Fruit fly (Drosophila melanogaster): ENCODE results near the gene CG14324.
A peak's percentile ranks its signal among the peaks of the same experiment; 100 is the strongest.

CG14324 gene

DNA sequence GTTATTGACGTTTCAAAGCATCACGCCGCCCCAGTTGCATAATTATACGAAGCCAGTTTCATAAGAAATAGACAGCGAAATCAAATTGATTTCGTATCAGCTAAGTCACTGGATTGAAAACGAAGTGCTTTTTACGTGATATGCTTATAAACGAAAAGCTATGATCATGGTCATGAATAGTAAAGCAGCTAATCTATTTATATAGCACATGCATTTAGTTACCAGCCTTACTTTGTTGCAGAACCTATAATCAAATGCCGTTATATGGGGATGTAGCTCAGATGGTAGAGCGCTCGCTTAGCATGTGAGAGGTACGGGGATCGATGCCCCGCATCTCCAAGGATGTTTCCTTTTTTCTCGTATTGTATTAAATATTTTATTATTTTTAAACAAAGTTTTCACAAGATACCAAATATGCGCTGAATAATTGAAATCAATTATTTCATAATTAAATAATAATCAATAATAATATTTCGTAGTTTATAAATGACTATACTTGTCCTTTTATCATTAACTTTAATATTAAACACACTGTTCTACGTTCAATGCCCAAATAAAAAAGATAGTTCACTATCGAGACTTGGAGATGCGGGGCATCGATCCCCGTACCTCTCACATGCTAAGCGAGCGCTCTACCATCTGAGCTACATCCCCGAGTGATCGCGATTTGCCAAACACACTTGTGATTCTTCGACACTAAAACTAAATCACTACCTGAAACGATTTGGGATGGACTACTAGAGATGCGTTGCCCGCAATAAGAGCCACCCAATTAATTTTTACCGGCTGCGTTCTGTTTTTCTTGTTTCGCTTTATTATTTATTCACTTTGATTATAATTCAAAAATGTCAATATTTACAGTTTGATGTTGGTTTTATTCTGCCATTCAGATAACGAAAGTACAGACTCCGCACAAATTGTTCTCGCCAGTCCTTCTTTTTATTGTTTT, 27.8 kb upstream of the CG14324 start (continued):
- TF ChIP-seq tll (GFP tag; optimal IDR thresholded peaks at IDR 0.05) (peak in 1 of 2 experiments; percentile 36), CG2116 (GFP tag; optimal IDR thresholded peaks at IDR 0.05) (no peak), zf30C (GFP tag; optimal IDR thresholded peaks at IDR 0.05) (no peak), wor (GFP tag; IDR thresholded peaks at IDR 0.05) (no peak), Xrp1 (GFP tag; IDR thresholded peaks at IDR 0.05) (0 out of 2 replicates have a peak, but pooled peaks have one; percentile 21), CG10565 (GFP tag; optimal IDR thresholded peaks at IDR 0.05) (no peak), hb (GFP tag; IDR thresholded peaks at IDR 0.05; ENCODE audit: partially characterized antibody) (peak; percentile 60; the same call in 1 of the 3 replicates), sna (GFP tag; IDR thresholded peaks at IDR 0.05; ENCODE audit: partially characterized antibody) (peak; percentile 62; the same call in 1 of the 2 replicates), ato (GFP tag; IDR thresholded peaks at IDR 0.05; ENCODE audit: partially characterized antibody) (peak; percentile 65; the same call in 1 of the 2 replicates), Sry-β (GFP tag; optimal IDR thresholded peaks at IDR 0.05) (peak; percentile 70), CG13775 (GFP tag; optimal IDR thresholded peaks at IDR 0.05) (no peak), CG34224 (GFP tag; IDR thresholded peaks at IDR 0.05; ENCODE audit: partially characterized antibody) (peak; percentile 46; the same call in 1 of the 3 replicates), Ets97D (GFP tag; optimal IDR thresholded peaks at IDR 0.05) (peak; percentile 6), CG7963 (GFP tag; IDR thresholded peaks at IDR 0.05; ENCODE audit: partially characterized antibody) (peak; percentile 64; the same call in 1 of the 3 replicates), inv (GFP tag; IDR thresholded peaks at IDR 0.05; ENCODE audit: partially characterized antibody) (peak; percentile 41; the same call in 1 of the 2 replicates), vnd (GFP tag; IDR thresholded peaks at IDR 0.05; ENCODE audit: partially characterized antibody) (peak; percentile 63; the same call in 2 of the 3 replicates), Scr (GFP tag; IDR thresholded peaks at IDR 0.05; ENCODE audit: partially characterized antibody) (peak; percentile 72), fd102C (GFP tag; optimal IDR thresholded peaks at IDR 0.05) (peak; percentile 54), nerfin-2 (GFP tag; IDR thresholded peaks at IDR 0.05; ENCODE audit: partially characterized antibody) (peak; percentile 64), CG12155 (GFP tag; optimal IDR thresholded peaks at IDR 0.05) (no peak), CG34422 (GFP tag; IDR thresholded peaks at IDR 0.05) (0 out of 3 replicates have a peak, but pooled peaks have one; percentile 9), org-1 (GFP tag; optimal IDR thresholded peaks at IDR 0.05) (no peak), cato (GFP tag; optimal IDR thresholded peaks at IDR 0.05; ENCODE audit: borderline replicate concordance) (no peak), jigr1 (GFP tag; IDR thresholded peaks at IDR 0.05) (no peak), CG16813 (GFP tag; IDR thresholded peaks at IDR 0.05; ENCODE audit: partially characterized antibody) (peak; percentile 86), lov (optimal IDR thresholded peaks at IDR 0.05) (no peak), lov (GFP tag; IDR thresholded peaks at IDR 0.05) (no peak), tna (GFP tag; IDR thresholded peaks at IDR 0.05; ENCODE audit: partially characterized antibody) (peak; percentile 59; the same call in 1 of the 2 replicates), z (GFP tag; IDR thresholded peaks at IDR 0.05) (0 out of 3 replicates have a peak, but pooled peaks have one; percentile 21), Camta (GFP tag; optimal IDR thresholded peaks at IDR 0.05) (no peak), CG8290 (GFP tag; optimal IDR thresholded peaks at IDR 0.05) (no peak), CG8290 (tag; optimal IDR thresholded peaks at IDR 0.05) (peak in 1 of 2 experiments; percentile 20), mld (GFP tag; IDR thresholded peaks at IDR 0.05; ENCODE audit: partially characterized antibody) (peak; percentile 63; the same call in 2 of the 3 replicates), Eip74EF (GFP tag; optimal IDR thresholded peaks at IDR 0.05) (peak in 1 of 2 experiments; percentile 20), CG13287 (GFP tag; IDR thresholded peaks at IDR 0.05; ENCODE audit: partially characterized antibody) (peak; percentile 39; the same call in 1 of the 2 replicates), CG14860 (GFP tag; IDR thresholded peaks at IDR 0.05; ENCODE audit: partially characterized antibody) (peak; percentile 54), Opbp (GFP tag; IDR thresholded peaks at IDR 0.05; ENCODE audit: partially characterized antibody) (peak; percentile 70), HLH4C (GFP tag; IDR thresholded peaks at IDR 0.05; ENCODE audit: partially characterized antibody) (peak; percentile 74; the same call in 1 of the 3 replicates), cas (GFP tag; IDR thresholded peaks at IDR 0.05) (no peak), nom (GFP tag; optimal IDR thresholded peaks at IDR 0.05) (no peak), sob (GFP tag; IDR thresholded peaks at IDR 0.05) (peak; percentile 37; the same call in 1 of the 2 replicates), exex (tag; optimal IDR thresholded peaks at IDR 0.05) (peak; percentile 98), CG32772 (GFP tag; IDR thresholded peaks at IDR 0.05) (no peak), dmrt11E (tag; optimal IDR thresholded peaks at IDR 0.05) (no peak), lilli (GFP tag; optimal IDR thresholded peaks at IDR 0.05) (peak; percentile 10)

Data from whole organism, embryonic.